Worm (Caenorhabditis elegans): ENCODE measurements around the gene Y39G8B.9.

ce11 chrII:14006210-14006609 lies 25.0 kb downstream of the Y39G8B.9 start, which contains the start of gene F01D5.6:
- TF ChIP-seq ztf-11 (tag; optimal IDR thresholded peaks at IDR 0.05), result no peak
- TF ChIP-seq ceh-39 (tag; optimal IDR thresholded peaks at IDR 0.05), result no peak
- no peak for TF ChIP-seq pha-4 (tag; optimal IDR thresholded peaks at IDR 0.05)
- no peak for TF ChIP-seq bed-3 (GFP tag; optimal IDR thresholded peaks at IDR 0.05)
- no peak for TF ChIP-seq ces-1 (GFP tag; optimal IDR thresholded peaks at IDR 0.05)
- TF ChIP-seq unc-39 (tag; optimal IDR thresholded peaks at IDR 0.05), result no peak
- no peak for TF ChIP-seq blmp-1 (tag; optimal IDR thresholded peaks at IDR 0.05)
- no peak for TF ChIP-seq unc-62 (GFP tag; optimal IDR thresholded peaks at IDR 0.05)
- TF ChIP-seq ceh-83 (GFP tag; optimal IDR thresholded peaks at IDR 0.05), result no peak
- no peak for TF ChIP-seq snpc-4 (tag; optimal IDR thresholded peaks at IDR 0.05)
- TF ChIP-seq lsy-2 (tag; optimal IDR thresholded peaks at IDR 0.05), result no peak
- no peak for TF ChIP-seq lin-13 (tag; optimal IDR thresholded peaks at IDR 0.05)
- TF ChIP-seq mep-1 (tag; optimal IDR thresholded peaks at IDR 0.05), result no peak

Data from whole organism, mixed stage, embryonic.